Worm (Caenorhabditis elegans) whole organism, dauer: ENCODE measurements around the gene T26H5.4.

Experiments used
- unc-62 ChIP-seq: sonication (generic microtip); optimal IDR thresholded peaks from 2 replicates; lab custom pipeline; 2017; ENCODE audit warnings: missing biosample characterization, missing genetic modification reagents, missing genetic modification characterization

Gene T26H5.4

ce11 chrV:15448408-15448807 is at the start of gene T26H5.4:
T26H5.4 (minus strand) TSS chrV:15448701.
- no peak for TF ChIP-seq unc-62 (GFP tag; lab: Kevin White, UChicago)

- TF ChIP-seq unc-62 (GFP tag; lab: Kevin White, UChicago), result no peak
Measured at ce11 chrV:15497731-15498130, 49.2 kb upstream of the T26H5.4 start.

DNA sequence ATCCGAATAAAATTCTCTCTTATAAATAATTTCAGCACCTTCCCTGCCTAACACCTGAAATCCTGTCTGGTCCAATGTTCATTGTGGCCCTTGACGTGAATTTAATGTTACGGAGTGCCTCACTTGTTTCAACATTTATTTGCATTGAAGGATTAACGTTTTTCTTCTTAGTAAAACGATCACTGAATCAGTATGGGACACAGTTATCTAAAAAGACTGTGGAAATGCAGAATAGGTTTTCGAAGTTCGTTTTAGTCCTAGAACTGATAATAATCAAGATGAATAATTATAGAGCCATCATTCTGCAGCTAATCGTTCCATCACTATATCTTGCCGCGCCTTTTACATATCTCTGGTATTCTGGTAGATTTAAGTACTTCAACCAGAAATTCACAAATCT is 46.7 kb upstream of the T26H5.4 start, which contains the start of gene srh-219:
srh-219 (plus strand) TSS at position 301 of the 400 bp plus-strand sequence.
- no peak for TF ChIP-seq unc-62 (GFP tag; lab: Kevin White, UChicago)

- no peak for TF ChIP-seq unc-62 (GFP tag; lab: Kevin White, UChicago)
Measured at ce11 chrV:15493680-15494079, 45.2 kb upstream of the T26H5.4 start, which contains the start of gene srh-218. srh-218 (plus strand) TSS chrV:15493980.

- no peak for TF ChIP-seq unc-62 (GFP tag; lab: Kevin White, UChicago)
Measured at ce11 chrV:15492518-15492917, 44.0 kb upstream of the T26H5.4 start, which contains the start of gene str-264. str-264 (minus strand) TSS chrV:15492618.

DNA sequence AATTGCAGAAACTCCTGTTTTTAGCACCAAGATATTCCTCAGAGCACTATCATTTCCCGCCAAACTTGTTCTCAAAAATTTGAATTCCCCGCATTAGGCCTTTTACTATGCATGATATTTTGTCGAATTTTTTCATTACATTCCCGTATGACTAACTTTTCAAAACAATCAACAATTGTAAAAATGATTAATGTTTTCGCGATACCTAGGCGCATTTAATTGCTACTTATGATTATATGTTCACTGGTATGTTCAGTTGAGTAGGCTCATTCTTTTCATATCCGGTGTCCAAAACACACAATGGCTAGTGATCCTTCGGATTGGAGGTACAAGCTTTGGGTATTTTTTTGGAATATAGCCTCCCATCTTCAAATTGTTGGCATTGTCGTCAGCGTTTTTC is 39.3 kb upstream of the T26H5.4 start, which contains the start of gene srw-21:
srw-21 (plus strand) TSS at position 301 of the 400 bp plus-strand sequence.
- no peak for TF ChIP-seq unc-62 (GFP tag; lab: Kevin White, UChicago)

ce11 chrV:15484537-15484936 is 36.0 kb upstream of the T26H5.4 start, which contains the start of gene C06B8.3:
C06B8.3 (minus strand) TSS chrV:15484637.
- no peak for TF ChIP-seq unc-62 (GFP tag; lab: Kevin White, UChicago)

- TF ChIP-seq unc-62 (GFP tag; lab: Kevin White, UChicago), result no peak
Measured at ce11 chrV:15483563-15483962, 35.1 kb upstream of the T26H5.4 start.

DNA sequence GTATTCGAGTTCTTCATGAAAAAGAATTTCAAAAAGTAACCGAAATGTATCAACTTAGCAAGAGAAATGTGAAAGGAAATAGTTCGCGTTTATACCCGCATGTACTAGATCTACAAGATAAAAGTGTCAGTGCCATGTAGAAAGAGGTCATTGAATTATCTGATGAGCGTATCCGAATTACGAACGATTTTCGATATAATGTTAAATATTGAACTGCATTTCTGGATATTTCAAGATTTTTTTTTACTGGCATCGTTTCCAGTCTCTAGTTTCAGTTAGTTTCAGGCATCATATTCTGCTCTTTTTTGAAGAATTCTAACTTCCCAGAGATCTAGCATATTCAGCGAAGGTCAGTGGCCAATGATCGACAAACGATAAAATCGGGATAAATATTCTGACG is 32.9 kb upstream of the T26H5.4 start, which contains the start of gene nhr-150:
nhr-150 (minus strand) TSS at position 92 of the 400 bp plus-strand sequence.
- TF ChIP-seq unc-62 (GFP tag; lab: Kevin White, UChicago), result no peak

DNA sequence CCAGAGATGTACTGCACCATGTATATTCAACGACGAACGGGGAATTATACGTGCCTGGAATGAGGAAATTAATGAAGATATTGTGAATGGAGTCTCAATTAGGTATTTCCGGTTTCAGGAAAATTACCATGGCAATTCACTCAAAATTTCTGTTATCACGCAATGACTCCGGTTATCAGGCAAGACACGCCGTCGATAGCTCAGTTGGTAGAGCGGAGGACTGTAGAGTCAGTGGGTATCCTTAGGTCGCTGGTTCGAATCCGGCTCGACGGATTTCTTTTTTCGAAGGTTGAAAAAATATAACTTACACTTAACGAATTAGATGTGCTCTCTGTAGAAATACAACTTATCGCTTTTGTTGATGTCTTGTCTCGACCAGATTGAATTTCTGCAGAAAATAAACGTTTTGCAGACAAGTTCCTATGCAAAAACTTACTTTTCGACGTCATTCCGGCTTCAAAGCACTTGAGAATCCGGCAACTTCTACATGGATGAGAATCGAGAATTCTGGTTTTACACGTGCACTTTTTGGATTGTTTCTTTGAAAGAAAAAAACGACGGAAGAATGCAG is 32.1 kb upstream of the T26H5.4 start:
- no peak for TF ChIP-seq unc-62 (GFP tag; lab: Kevin White, UChicago)

DNA sequence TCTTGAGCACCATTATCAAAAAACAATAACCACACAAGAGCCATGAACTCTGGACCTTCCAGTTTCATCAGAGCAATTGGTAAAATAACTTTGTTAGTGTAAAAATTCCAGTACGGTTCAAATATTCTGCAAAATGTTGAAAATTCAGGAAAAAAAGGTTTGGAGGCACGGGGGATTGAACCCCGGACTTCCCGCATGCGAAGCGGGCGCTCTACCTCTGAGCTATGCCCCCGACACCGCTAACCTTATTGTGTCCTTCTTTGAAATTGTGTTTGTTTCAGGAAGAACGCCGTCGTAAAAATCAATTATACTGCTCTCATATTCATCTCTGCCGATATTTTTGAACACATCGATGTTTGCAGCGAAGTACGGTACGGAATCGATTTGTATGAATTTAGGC is 31.3 kb upstream of the T26H5.4 start:
- no peak for TF ChIP-seq unc-62 (GFP tag; lab: Kevin White, UChicago)

ce11 chrV:15479107-15479506 is 30.6 kb upstream of the T26H5.4 start:
- no peak for TF ChIP-seq unc-62 (GFP tag; lab: Kevin White, UChicago)

DNA sequence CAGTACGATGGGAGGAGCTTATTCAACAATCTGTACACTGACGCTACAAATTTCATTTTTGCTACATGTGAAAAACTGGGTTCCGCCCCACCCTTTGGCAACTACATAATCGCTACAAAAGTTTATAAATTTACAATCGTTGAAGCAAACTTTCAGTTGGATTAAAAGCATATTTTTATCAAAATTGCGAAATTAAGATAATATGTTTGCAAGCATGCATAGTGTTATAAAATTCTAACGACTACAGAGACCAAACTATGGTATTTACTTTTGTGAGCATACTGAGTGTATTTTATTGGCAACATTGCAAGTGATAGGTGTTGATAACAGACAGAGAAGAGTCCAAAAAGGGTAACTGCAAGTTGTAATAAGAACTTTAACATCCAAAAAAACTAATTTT is 30.1 kb upstream of the T26H5.4 start, which contains the start of gene C06B8.2:
C06B8.2 (minus strand) TSS at position 153 of the 400 bp plus-strand sequence.
- no peak for TF ChIP-seq unc-62 (GFP tag; lab: Kevin White, UChicago)

DNA sequence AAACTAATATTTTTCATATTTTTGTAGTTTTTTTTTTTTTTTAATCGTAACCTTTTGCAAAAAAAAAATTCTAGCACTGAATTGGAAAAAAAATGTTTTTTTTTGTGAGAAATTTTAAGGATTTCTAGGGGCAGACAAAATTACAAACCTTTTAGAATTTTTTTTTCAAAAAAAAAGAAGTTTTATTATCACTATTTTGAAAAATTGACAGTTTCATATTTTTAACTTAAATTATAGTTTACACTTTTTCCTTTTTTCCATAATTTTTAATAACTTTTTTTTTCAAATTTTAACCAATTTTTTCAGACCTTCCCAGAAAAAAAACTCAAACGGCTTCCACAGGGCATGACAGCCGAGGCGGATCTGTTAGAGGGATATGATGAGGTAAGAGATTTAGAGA is 22.5 kb upstream of the T26H5.4 start, which contains the start of gene dpf-1:
dpf-1 (plus strand) TSS at position 301 of the 400 bp plus-strand sequence.
- TF ChIP-seq unc-62 (GFP tag; lab: Kevin White, UChicago), result no peak

DNA sequence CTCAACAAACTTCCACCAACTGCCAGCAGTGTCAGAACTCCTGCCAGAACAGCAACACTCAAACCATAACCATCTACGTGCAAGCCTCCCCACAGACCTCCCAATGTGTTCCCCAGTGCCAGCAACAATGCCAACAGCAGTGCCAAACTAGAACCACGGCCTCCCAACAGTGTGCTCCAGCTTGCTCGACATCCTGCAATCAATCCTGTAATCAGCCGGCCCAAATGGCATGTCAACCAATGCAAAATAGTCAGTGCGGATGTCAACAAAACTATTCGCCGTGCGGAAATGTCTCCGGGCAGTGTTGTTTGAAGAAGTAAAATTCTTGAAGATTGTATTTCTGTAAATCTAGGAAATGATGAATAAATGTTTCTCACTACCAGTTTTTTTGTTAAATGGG is 18.2 kb upstream of the T26H5.4 start:
- TF ChIP-seq unc-62 (GFP tag; lab: Kevin White, UChicago), result no peak

DNA sequence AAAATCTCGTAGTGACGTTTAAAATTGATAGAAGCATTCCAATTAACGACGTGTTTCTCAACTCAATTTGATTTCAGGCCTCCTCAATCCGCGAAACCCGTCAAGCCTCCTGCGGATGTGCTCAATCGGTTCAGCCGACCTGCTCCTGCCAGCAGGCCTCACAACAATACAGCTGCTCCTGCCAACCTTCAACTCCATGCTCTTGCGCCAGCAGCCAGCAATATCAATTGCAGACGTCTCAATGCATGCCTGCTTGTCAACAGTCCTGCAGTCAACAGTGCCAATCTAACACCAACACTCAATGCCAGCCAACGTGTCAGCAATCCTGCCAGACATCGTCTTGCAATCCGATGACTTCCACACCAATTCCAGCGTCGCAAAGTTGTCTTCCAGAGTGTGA is 17.5 kb upstream of the T26H5.4 start:
- no peak for TF ChIP-seq unc-62 (GFP tag; lab: Kevin White, UChicago)
